Worm (Caenorhabditis elegans) whole organism, L4 larva: ENCODE data around the gene K08D8.9.
A peak's percentile ranks its signal among the peaks of the same experiment; 100 is the strongest.

Experiments used
- D1046.2 ChIP-seq: fragments of 200-800 bp; sonication (Bioruptor generic); IDR thresholded peaks from 2 replicates; pipeline ENCODE4 v1.3.6; 2022; ENCODE audit warnings: missing genetic modification characterization, missing compliant biosample characterization
- F26F4.8 ChIP-seq: fragments of 200-800 bp; sonication (Bioruptor generic); conservative IDR thresholded peaks from 2 replicates; pipeline ENCODE4 v1.3.6; 2022; ENCODE audit warnings: missing genetic modification characterization, missing compliant biosample characterization
- F37D6.2 ChIP-seq: sonication (generic microtip); optimal IDR thresholded peaks from 2 replicates; lab custom pipeline; 2016; ENCODE audit warnings: mild to moderate bottlenecking, missing genetic modification characterization, missing compliant biosample characterization
- T20F7.1 ChIP-seq: fragments of 200-800 bp; sonication (Bioruptor generic); optimal IDR thresholded peaks from 2 replicates; lab custom pipeline; 2018; ENCODE audit warnings: mild to moderate bottlenecking, missing genetic modification characterization, missing compliant biosample characterization
- T26A8.4 ChIP-seq: fragments of 200-800 bp; sonication (Bioruptor generic); IDR thresholded peaks from 2 replicates; pipeline ENCODE4 v1.3.6; 2022; ENCODE audit warnings: missing genetic modification characterization, missing compliant biosample characterization
- Y75B8A.6 ChIP-seq: fragments of 200-800 bp; sonication (Bioruptor generic); IDR thresholded peaks from 2 replicates; pipeline ENCODE4 v1.3.6; 2022; ENCODE audit warnings: missing genetic modification reagents, missing genetic modification characterization, missing compliant biosample characterization
- ZK546.5 ChIP-seq, 2 experiments: sonication (generic microtip); optimal IDR thresholded peaks; 2 replicates each; lab custom pipeline; 2017; ENCODE audit warnings: missing biosample characterization in 2 of 2, missing genetic modification characterization in 2 of 2
- aly-2 ChIP-seq: sonication (generic microtip); optimal IDR thresholded peaks from 2 replicates; lab custom pipeline; 2018; ENCODE audit warnings: missing biosample characterization, missing genetic modification characterization
- attf-4 ChIP-seq: sonication (generic microtip); optimal IDR thresholded peaks from 3 replicates; lab custom pipeline; 2017; ENCODE audit warnings: missing biosample characterization, missing genetic modification characterization
- ceh-20 ChIP-seq: fragments of 200-800 bp; sonication (Bioruptor generic); IDR thresholded peaks from 2 replicates; pipeline ENCODE4 v1.3.6; 2022; ENCODE audit warnings: missing genetic modification reagents, missing genetic modification characterization, missing compliant biosample characterization
- ceh-28 ChIP-seq: fragments of 150-350 bp; optimal IDR thresholded peaks from 2 replicates; lab custom pipeline; 2014; ENCODE audit warnings: missing biosample characterization, missing genetic modification reagents, missing genetic modification characterization
- ceh-32 ChIP-seq: sonication (generic microtip); optimal IDR thresholded peaks from 2 replicates; lab custom pipeline; 2016; ENCODE audit warnings: mild to moderate bottlenecking, missing genetic modification characterization, missing compliant biosample characterization; ENCODE audit not compliant: poor library complexity
- ceh-44 ChIP-seq: fragments of 200-800 bp; sonication (Bioruptor generic); IDR thresholded peaks from 2 replicates; pipeline ENCODE4 v1.3.6; 2022; ENCODE audit warnings: missing genetic modification reagents, missing genetic modification characterization, missing compliant biosample characterization
- ces-1 ChIP-seq: fragments of 150-350 bp; sonication (generic microtip); optimal IDR thresholded peaks from 4 replicates; lab custom pipeline; 2014; ENCODE audit warnings: missing biosample characterization, missing genetic modification reagents, missing genetic modification characterization
- ctbp-1 ChIP-seq: fragments of 200-800 bp; sonication (Bioruptor generic); IDR thresholded peaks from 2 replicates; pipeline ENCODE4 v1.3.6; 2022; ENCODE audit warnings: missing genetic modification reagents, missing genetic modification characterization, missing compliant biosample characterization
- daf-16 ChIP-seq, 3 experiments: sonication (generic microtip); optimal IDR thresholded peaks; 2 replicates each; lab custom pipeline; 2016 to 2017; ENCODE audit warnings: missing genetic modification characterization in 3 of 3, missing genetic modification reagents in 3 of 3, mild to moderate bottlenecking in 2 of 3, missing compliant biosample characterization in 2 of 3, missing biosample characterization in 1 of 3, moderate library complexity in 1 of 3
- dve-1 ChIP-seq: sonication (generic microtip); optimal IDR thresholded peaks from 2 replicates; lab custom pipeline; 2017; ENCODE audit warnings: antibody characterized with exemption, mild to moderate bottlenecking, missing genetic modification characterization, missing compliant biosample characterization; ENCODE audit not compliant: insufficient read depth
- egl-43 ChIP-seq: fragments of 200-800 bp; sonication (Bioruptor generic); IDR thresholded peaks from 2 replicates; pipeline ENCODE4 v1.3.6; 2022; ENCODE audit warnings: missing genetic modification reagents, missing genetic modification characterization, missing compliant biosample characterization
- gei-8 ChIP-seq: fragments of 200-800 bp; sonication (Bioruptor generic); optimal IDR thresholded peaks from 2 replicates; lab custom pipeline; 2018; ENCODE audit warnings: mild to moderate bottlenecking, missing genetic modification characterization, missing compliant biosample characterization
- hif-1 ChIP-seq, 2 experiments: sonication (generic microtip); optimal IDR thresholded peaks; 2 replicates each; lab custom pipeline; 2016 to 2017; ENCODE audit warnings: missing compliant biosample characterization in 2 of 2, missing genetic modification characterization in 2 of 2, missing genetic modification reagents in 2 of 2, missing genotype in 2 of 2, mild to moderate bottlenecking in 1 of 2
- hmg-1.1 ChIP-seq: fragments of 200-800 bp; sonication (Bioruptor generic); IDR thresholded peaks from 2 replicates; pipeline ENCODE4 v1.3.6; 2022; ENCODE audit warnings: missing genetic modification reagents, missing genetic modification characterization, missing compliant biosample characterization
- jun-1 ChIP-seq: fragments of 150-350 bp; optimal IDR thresholded peaks from 2 replicates; lab custom pipeline; 2014; ENCODE audit warnings: missing biosample characterization, missing genetic modification reagents, missing genetic modification characterization
- lim-7 ChIP-seq: fragments of 200-800 bp; sonication (Bioruptor generic); IDR thresholded peaks from 2 replicates; pipeline ENCODE4 v1.3.6; 2022; ENCODE audit warnings: missing genetic modification characterization, missing compliant biosample characterization
- lin-38 ChIP-seq: fragments of 200-800 bp; sonication (Bioruptor generic); IDR thresholded peaks from 2 replicates; pipeline ENCODE4 v1.3.6; 2022; ENCODE audit warnings: missing genetic modification reagents, missing genetic modification characterization, missing compliant biosample characterization
- lin-39 ChIP-seq: fragments of 150-350 bp; optimal IDR thresholded peaks from 2 replicates; lab custom pipeline; 2014; ENCODE audit warnings: missing biosample characterization, missing genetic modification reagents, missing genetic modification characterization
- madf-9 ChIP-seq: fragments of 200-800 bp; sonication (Bioruptor generic); conservative IDR thresholded peaks from 2 replicates; pipeline ENCODE4 v1.3.6; 2022; ENCODE audit warnings: missing genetic modification reagents, missing genetic modification characterization, missing compliant biosample characterization
- mdl-1 ChIP-seq, 2 experiments: fragments of 150-350 bp in 1 of 2; sonication (generic microtip) in 1 of 2; optimal IDR thresholded peaks; 2 replicates each; lab custom pipeline; 2014 to 2017; ENCODE audit warnings: missing biosample characterization in 2 of 2, missing genetic modification characterization in 2 of 2
- mdt-29 ChIP-seq: fragments of 200-800 bp; sonication (Bioruptor generic); IDR thresholded peaks from 2 replicates; pipeline ENCODE4 v1.3.6; 2022; ENCODE audit warnings: missing genetic modification reagents, missing genetic modification characterization, missing compliant biosample characterization
- mep-1 ChIP-seq: fragments of 150-350 bp; sonication (generic microtip); optimal IDR thresholded peaks from 3 replicates; lab custom pipeline; 2014; ENCODE audit warnings: missing biosample characterization, missing genetic modification characterization
- mxl-3 ChIP-seq: fragments of 200-800 bp; sonication (Bioruptor generic); optimal IDR thresholded peaks from 2 replicates; lab custom pipeline; 2018; ENCODE audit warnings: mild to moderate bottlenecking, missing genetic modification characterization, missing compliant biosample characterization
- nhr-10 ChIP-seq: fragments of 150-350 bp; optimal IDR thresholded peaks from 2 replicates; lab custom pipeline; 2014; ENCODE audit warnings: missing biosample characterization, missing genetic modification characterization
- nhr-102 ChIP-seq: sonication (generic microtip); optimal IDR thresholded peaks from 2 replicates; lab custom pipeline; 2016; ENCODE audit warnings: mild to moderate bottlenecking, missing genetic modification characterization, moderate library complexity, missing compliant biosample characterization
- nhr-237 ChIP-seq: sonication (generic microtip); optimal IDR thresholded peaks from 2 replicates; lab custom pipeline; 2017; ENCODE audit warnings: missing biosample characterization, missing genetic modification characterization
- nhr-25 ChIP-seq: sonication (generic microtip); optimal IDR thresholded peaks from 2 replicates; lab custom pipeline; 2017; ENCODE audit warnings: missing genetic modification characterization, mild to moderate bottlenecking, missing compliant biosample characterization, antibody characterized with exemption, moderate library complexity, borderline replicate concordance; ENCODE audit not compliant: insufficient read depth
- nhr-28 ChIP-seq: fragments of 150-350 bp; optimal IDR thresholded peaks from 2 replicates; lab custom pipeline; 2014; ENCODE audit warnings: missing biosample characterization, missing genetic modification characterization
- nhr-48 ChIP-seq: sonication (generic microtip); optimal IDR thresholded peaks from 2 replicates; lab custom pipeline; 2016; ENCODE audit warnings: mild to moderate bottlenecking, missing genetic modification characterization, missing compliant biosample characterization
- nhr-6 ChIP-seq: fragments of 150-350 bp; optimal IDR thresholded peaks from 2 replicates; lab custom pipeline; 2014; ENCODE audit warnings: missing biosample characterization, missing genetic modification characterization
- nhr-76 ChIP-seq: fragments of 150-350 bp; optimal IDR thresholded peaks from 2 replicates; lab custom pipeline; 2014; ENCODE audit warnings: missing biosample characterization, missing genetic modification characterization
- nhr-77 ChIP-seq: fragments of 150-350 bp; optimal IDR thresholded peaks from 2 replicates; lab custom pipeline; 2014; ENCODE audit warnings: missing biosample characterization, missing genetic modification characterization
- pha-4 ChIP-seq, 2 experiments: fragments of 150-350 bp in 1 of 2; fragments of 200-800 bp in 1 of 2; sonication (Bioruptor generic) in 1 of 2; IDR thresholded peaks in 1 of 2; optimal IDR thresholded peaks in 1 of 2; 2 replicates each; pipeline versions ENCODE4 v1.3.6 to Lab custom; 2014 to 2022; ENCODE audit warnings: missing genetic modification characterization in 2 of 2, missing genetic modification reagents in 2 of 2, missing biosample characterization in 1 of 2, missing compliant biosample characterization in 1 of 2
- saeg-2 ChIP-seq: fragments of 200-800 bp; sonication (Bioruptor generic); IDR thresholded peaks from 2 replicates; pipeline ENCODE4 v1.3.6; 2022; ENCODE audit warnings: missing genetic modification reagents, missing genetic modification characterization, missing compliant biosample characterization
- sdz-12 ChIP-seq: fragments of 200-800 bp; sonication (Bioruptor generic); optimal IDR thresholded peaks from 2 replicates; lab custom pipeline; 2018; ENCODE audit warnings: mild to moderate bottlenecking, missing genetic modification characterization, missing compliant biosample characterization
- snpc-1.2 ChIP-seq: fragments of 200-800 bp; sonication (Bioruptor generic); IDR thresholded peaks from 2 replicates; pipeline ENCODE4 v1.3.6; 2022; ENCODE audit warnings: missing genetic modification reagents, missing genetic modification characterization, missing compliant biosample characterization
- unc-130 ChIP-seq: sonication (generic microtip); optimal IDR thresholded peaks from 2 replicates; lab custom pipeline; 2016; ENCODE audit warnings: missing genetic modification reagents, missing genetic modification characterization, missing compliant biosample characterization
- unc-62 ChIP-seq, 3 experiments: fragments of 150-350 bp in 1 of 3; sonication (generic microtip); optimal IDR thresholded peaks in 2 of 3; peaks in 1 of 3; 1 replicate in 1 of 3; 2 replicates in 2 of 3; lab custom pipeline; 2014 to 2017; ENCODE audit warnings: missing biosample characterization in 3 of 3, missing genetic modification characterization in 3 of 3, missing genetic modification reagents in 3 of 3, missing genotype in 1 of 3
- vab-7 ChIP-seq: fragments of 200-800 bp; sonication (Bioruptor generic); IDR thresholded peaks from 2 replicates; pipeline ENCODE4 v1.3.6; 2022; ENCODE audit warnings: missing genetic modification reagents, missing genetic modification characterization, missing compliant biosample characterization
- zag-1 ChIP-seq: fragments of 150-350 bp; optimal IDR thresholded peaks from 2 replicates; lab custom pipeline; 2014; ENCODE audit warnings: missing biosample characterization, missing genetic modification characterization
- zfp-2 ChIP-seq: sonication (generic microtip); optimal IDR thresholded peaks from 2 replicates; lab custom pipeline; 2016; ENCODE audit warnings: mild to moderate bottlenecking, missing genetic modification characterization, missing compliant biosample characterization
- zip-2 ChIP-seq: fragments of 150-350 bp; optimal IDR thresholded peaks from 2 replicates; lab custom pipeline; 2014; ENCODE audit warnings: missing biosample characterization, missing genetic modification characterization
- ztf-7 ChIP-seq: fragments of 150-350 bp; optimal IDR thresholded peaks from 2 replicates; lab custom pipeline; 2014; ENCODE audit warnings: missing biosample characterization, missing genetic modification characterization

K08D8.9 gene

ce11 chrIV:12865884-12866283, 33.6 kb upstream of the K08D8.9 start, which contains the start of gene clec-186 (continued):
- TF ChIP-seq zag-1 (tag; lab: Kevin White, UChicago) (no peak), nhr-25 (tag; lab: Kevin White, UChicago) (no peak), jun-1 (no peak), nhr-237 (no peak), mxl-3 (GFP tag; lab: Kevin White, UChicago) (no peak), D1046.2 (GFP tag; lab: Robert Waterston, UW) (no peak), saeg-2 (GFP tag; lab: Robert Waterston, UW) (no peak), pha-4 (GFP tag; IDR thresholded peaks at IDR 0.05; lab: Robert Waterston, UW) (no peak), pha-4 (tag; optimal IDR thresholded peaks at IDR 0.05; lab: Kevin White, UChicago) (no peak), F37D6.2 (tag; lab: Kevin White, UChicago) (no peak), unc-130 (no peak), lin-38 (GFP tag; lab: Robert Waterston, UW) (no peak), snpc-1.2 (GFP tag; lab: Robert Waterston, UW) (no peak), zip-2 (tag; lab: Kevin White, UChicago) (no peak), F26F4.8 (GFP tag; lab: Robert Waterston, UW) (no peak), mdl-1 (tag; optimal IDR thresholded peaks at IDR 0.05; lab: Kevin White, UChicago) (no peak), nhr-76 (no peak), ceh-28 (tag; lab: Kevin White, UChicago) (no peak), Y75B8A.6 (GFP tag; lab: Robert Waterston, UW) (no peak), nhr-102 (tag; lab: Kevin White, UChicago) (no peak), aly-2 (tag; lab: Kevin White, UChicago) (no peak), dve-1 (peak; percentile 60), mdt-29 (no peak), ces-1 (GFP tag; lab: Kevin White, UChicago) (no peak), vab-7 (GFP tag; lab: Robert Waterston, UW) (no peak), ztf-7 (no peak), madf-9 (GFP tag; lab: Robert Waterston, UW) (no peak), hif-1 (tag; optimal IDR thresholded peaks at IDR 0.05; lab: Kevin White, UChicago) (no peak), ceh-20 (GFP tag; lab: Robert Waterston, UW) (no peak), lim-7 (GFP tag; lab: Robert Waterston, UW) (no peak), nhr-10 (no peak), attf-4 (tag; lab: Kevin White, UChicago) (no peak), T26A8.4 (no peak), unc-62 (GFP tag; optimal IDR thresholded peaks at IDR 0.05 in 1 of 2; lab: Kevin White, UChicago) (peak in 1 of 2 experiments; percentile 85), unc-62 (tag; optimal IDR thresholded peaks at IDR 0.05; lab: Kevin White, UChicago) (no peak), T20F7.1 (GFP tag; lab: Kevin White, UChicago) (no peak), ctbp-1 (GFP tag; lab: Robert Waterston, UW) (no peak), egl-43 (GFP tag; lab: Robert Waterston, UW) (no peak), nhr-28 (tag; lab: Kevin White, UChicago) (peak; percentile 77), zfp-2 (tag; lab: Kevin White, UChicago) (no peak), mep-1 (no peak), ceh-32 (tag; lab: Kevin White, UChicago) (no peak), sdz-12 (no peak), nhr-77 (tag; lab: Kevin White, UChicago) (peak; percentile 38), nhr-6 (peak; percentile 29), daf-16 (GFP tag; optimal IDR thresholded peaks at IDR 0.05; lab: Kevin White, UChicago) (no peak), daf-16 (tag; optimal IDR thresholded peaks at IDR 0.05; lab: Kevin White, UChicago) (no peak), nhr-48 (tag; lab: Kevin White, UChicago) (peak; percentile 49), gei-8 (GFP tag; lab: Kevin White, UChicago) (no peak), ceh-44 (GFP tag; lab: Robert Waterston, UW) (no peak), ZK546.5 (tag; optimal IDR thresholded peaks at IDR 0.05; lab: Kevin White, UChicago) (no peak), lin-39 (tag; lab: Kevin White, UChicago) (no peak), hmg-1.1 (no peak)
